Fruit fly (Drosophila melanogaster) whole organism, embryonic: Measurements from ENCODE around the gene HDAC6.
A peak's percentile ranks its signal among the peaks of the same experiment; 100 is the strongest.

Experiments
- Ada2b ChIP-seq: fragments of 200-800 bp; sonication (Bioruptor generic); IDR thresholded peaks from 2 replicates; pipeline ENCODE4 v1.3.6; 2022; ENCODE audit warnings: missing biosample characterization, missing genetic modification characterization
- Adf1 ChIP-seq: fragments of 200-800 bp; sonication (Bioruptor generic); IDR thresholded peaks from 2 replicates; pipeline ENCODE4 v1.3.6; 2022; ENCODE audit warnings: missing biosample characterization, missing genetic modification characterization
- Antp ChIP-seq: fragments of 200-800 bp; sonication (Bioruptor generic); optimal IDR thresholded peaks from 3 replicates; lab custom pipeline; 2016; ENCODE audit warnings: missing biosample characterization, missing genetic modification characterization
- Bgb ChIP-seq: fragments of 200-800 bp; sonication (Bioruptor generic); IDR thresholded peaks from 2 replicates; pipeline ENCODE4 v1.3.6; 2022; ENCODE audit warnings: missing biosample characterization, missing genetic modification characterization; ENCODE audit not compliant: partially characterized antibody
- C15 ChIP-seq: fragments of 200-800 bp; sonication (Bioruptor generic); IDR thresholded peaks from 3 replicates; pipeline ENCODE4 v1.3.6; 2022; ENCODE audit warnings: missing biosample characterization, missing genetic modification characterization
- CG11456 ChIP-seq: fragments of 200-800 bp; sonication (Bioruptor generic); IDR thresholded peaks from 3 replicates; pipeline ENCODE4 v1.3.6; 2022; ENCODE audit warnings: missing biosample characterization, missing genetic modification characterization
- CG11560 ChIP-seq: fragments of 200-800 bp; sonication (Bioruptor generic); IDR thresholded peaks from 3 replicates; pipeline ENCODE4 v1.3.6; 2022; ENCODE audit warnings: missing biosample characterization, missing genetic modification characterization
- CG12071 ChIP-seq: fragments of 200-800 bp; sonication (Bioruptor generic); optimal IDR thresholded peaks from 3 replicates; lab custom pipeline; 2018; ENCODE audit warnings: missing biosample characterization, mild to moderate bottlenecking, missing genetic modification characterization
- CG12155 ChIP-seq: fragments of 200-800 bp; sonication (Bioruptor generic); optimal IDR thresholded peaks from 3 replicates; lab custom pipeline; 2016; ENCODE audit warnings: missing biosample characterization, missing genetic modification characterization
- CG12744 ChIP-seq: fragments of 200-800 bp; sonication (Bioruptor generic); optimal IDR thresholded peaks from 2 replicates; lab custom pipeline; 2016; ENCODE audit warnings: missing biosample characterization, missing genetic modification characterization
- CG14965 ChIP-seq: fragments of 200-800 bp; sonication (Bioruptor generic); optimal IDR thresholded peaks from 2 replicates; lab custom pipeline; 2016; ENCODE audit warnings: missing biosample characterization, missing genetic modification characterization, borderline replicate concordance
- CG15073 ChIP-seq: fragments of 200-800 bp; sonication (Bioruptor generic); optimal IDR thresholded peaks from 2 replicates; lab custom pipeline; 2016; ENCODE audit warnings: missing biosample characterization, missing genetic modification characterization
- CG15514 ChIP-seq: fragments of 200-800 bp; sonication (Bioruptor generic); optimal IDR thresholded peaks from 3 replicates; lab custom pipeline; 2017; ENCODE audit warnings: missing biosample characterization, missing genetic modification characterization, mild to moderate bottlenecking, moderate library complexity, missing genetic modification reagents
- CG1832 ChIP-seq: fragments of 200-800 bp; sonication (Bioruptor generic); optimal IDR thresholded peaks from 2 replicates; lab custom pipeline; 2017; ENCODE audit warnings: missing biosample characterization, mild to moderate bottlenecking, missing genetic modification characterization, inconsistent platforms
- CG2712 ChIP-seq: fragments of 200-800 bp; optimal IDR thresholded peaks from 3 replicates; lab custom pipeline; 2019; ENCODE audit warnings: missing biosample characterization, mild to moderate bottlenecking, missing genetic modification characterization, moderate library complexity
- CG4404 ChIP-seq: fragments of 200-800 bp; sonication (Bioruptor generic); IDR thresholded peaks from 2 replicates; pipeline ENCODE4 v1.3.6; 2022; ENCODE audit warnings: missing biosample characterization, missing genetic modification characterization
- CG6654 ChIP-seq: fragments of 200-800 bp; sonication (Bioruptor generic); optimal IDR thresholded peaks from 2 replicates; lab custom pipeline; 2017; ENCODE audit warnings: missing biosample characterization, mild to moderate bottlenecking, missing genetic modification characterization
- CG8388 ChIP-seq: fragments of 200-800 bp; sonication (Bioruptor generic); optimal IDR thresholded peaks from 2 replicates; lab custom pipeline; 2019; ENCODE audit warnings: missing biosample characterization, mild to moderate bottlenecking, missing genetic modification characterization, moderate library complexity
- Dip2 ChIP-seq: fragments of 200-800 bp; sonication (Bioruptor generic); IDR thresholded peaks from 2 replicates; pipeline ENCODE4 v1.3.6; 2022; ENCODE audit warnings: missing biosample characterization, missing genetic modification characterization
- Dref ChIP-seq: fragments of 200-800 bp; sonication (Bioruptor generic); IDR thresholded peaks from 2 replicates; pipeline ENCODE4 v1.3.6; 2022; ENCODE audit warnings: missing biosample characterization, missing genetic modification characterization
- HLH4C ChIP-seq: fragments of 200-800 bp; sonication (Bioruptor generic); IDR thresholded peaks from 3 replicates; pipeline ENCODE4 v1.3.6; 2022; ENCODE audit warnings: missing biosample characterization, missing genetic modification characterization; ENCODE audit not compliant: partially characterized antibody
- Hr3 ChIP-seq: fragments of 200-800 bp; sonication (Bioruptor generic); optimal IDR thresholded peaks from 3 replicates; lab custom pipeline; 2016; ENCODE audit warnings: missing biosample characterization, missing genetic modification characterization
- Hsf ChIP-seq: fragments of 200-800 bp; sonication (Bioruptor generic); optimal IDR thresholded peaks from 3 replicates; lab custom pipeline; 2016; ENCODE audit warnings: missing biosample characterization, missing genetic modification characterization
- Meics ChIP-seq: fragments of 200-800 bp; sonication (Bioruptor generic); optimal IDR thresholded peaks from 2 replicates; lab custom pipeline; 2017; ENCODE audit warnings: missing biosample characterization, mild to moderate bottlenecking, missing genetic modification characterization
- Mrtf ChIP-seq: fragments of 200-800 bp; sonication (Bioruptor generic); IDR thresholded peaks from 3 replicates; pipeline ENCODE4 v1.3.6; 2022; ENCODE audit warnings: missing biosample characterization, missing genetic modification characterization
- Oli ChIP-seq: fragments of 200-800 bp; sonication (Bioruptor generic); optimal IDR thresholded peaks from 2 replicates; lab custom pipeline; 2018; ENCODE audit warnings: missing biosample characterization, mild to moderate bottlenecking, missing genetic modification characterization, moderate library complexity
- Optix ChIP-seq: fragments of 200-800 bp; sonication (Bioruptor generic); IDR thresholded peaks from 3 replicates; pipeline ENCODE4 v1.3.6; 2022; ENCODE audit warnings: missing biosample characterization, missing genetic modification characterization
- Trl ChIP-seq, 3 experiments: fragments of >200 bp in 2 of 3; fragments of 200-800 bp in 1 of 3; sonication (Bioruptor generic) in 1 of 3; optimal IDR thresholded peaks; 2 replicates in 1 of 3; 3 replicates in 2 of 3; lab custom pipeline; 2016 to 2017; ENCODE audit warnings: missing biosample characterization in 1 of 3, missing genetic modification characterization in 1 of 3
- ap ChIP-seq: fragments of 200-800 bp; sonication (Bioruptor generic); IDR thresholded peaks from 2 replicates; pipeline ENCODE4 v1.3.6; 2022; ENCODE audit warnings: missing biosample characterization, missing genetic modification characterization
- dimm ChIP-seq: fragments of 200-800 bp; sonication (Bioruptor generic); IDR thresholded peaks from 2 replicates; pipeline ENCODE4 v1.3.6; 2022; ENCODE audit warnings: missing biosample characterization, missing genetic modification characterization
- disco-r ChIP-seq: fragments of 200-800 bp; sonication (Bioruptor generic); optimal IDR thresholded peaks from 2 replicates; lab custom pipeline; 2016; ENCODE audit warnings: missing biosample characterization, missing genetic modification characterization
- dmrt11E ChIP-seq: fragments of 200-800 bp; sonication (Bioruptor generic); optimal IDR thresholded peaks from 3 replicates; lab custom pipeline; 2018; ENCODE audit warnings: missing biosample characterization, mild to moderate bottlenecking, missing genetic modification characterization, moderate library complexity
- emc ChIP-seq: fragments of 200-800 bp; sonication (Bioruptor generic); optimal IDR thresholded peaks from 2 replicates; lab custom pipeline; 2016; ENCODE audit warnings: missing biosample characterization, missing genetic modification characterization
- fu2 ChIP-seq: fragments of 200-800 bp; sonication (Bioruptor generic); optimal IDR thresholded peaks from 2 replicates; lab custom pipeline; 2016; ENCODE audit warnings: missing biosample characterization, missing genetic modification characterization
- grn ChIP-seq: fragments of 200-800 bp; sonication (Bioruptor generic); optimal IDR thresholded peaks from 3 replicates; lab custom pipeline; 2017; ENCODE audit warnings: missing biosample characterization, missing genetic modification characterization
- gro ChIP-seq: fragments of 200-800 bp; sonication (Bioruptor generic); optimal IDR thresholded peaks from 2 replicates; lab custom pipeline; 2016; ENCODE audit warnings: missing biosample characterization, missing genetic modification characterization
- ind ChIP-seq: fragments of 200-800 bp; sonication (Bioruptor generic); optimal IDR thresholded peaks from 3 replicates; lab custom pipeline; 2016; ENCODE audit warnings: missing biosample characterization, missing genetic modification characterization
- maf-S ChIP-seq: fragments of 200-800 bp; sonication (Bioruptor generic); optimal IDR thresholded peaks from 2 replicates; lab custom pipeline; 2016; ENCODE audit warnings: missing biosample characterization, missing genetic modification characterization
- nom ChIP-seq: fragments of 200-800 bp; sonication (Bioruptor generic); optimal IDR thresholded peaks from 2 replicates; lab custom pipeline; 2017; ENCODE audit warnings: missing biosample characterization, missing genetic modification characterization, mild to moderate bottlenecking, moderate library complexity, missing genetic modification reagents
- pho ChIP-seq: fragments of 200-800 bp; sonication (Bioruptor generic); optimal IDR thresholded peaks from 2 replicates; lab custom pipeline; 2016; ENCODE audit warnings: missing biosample characterization, missing genetic modification characterization
- repo ChIP-seq: fragments of 200-800 bp; sonication (Bioruptor generic); optimal IDR thresholded peaks from 2 replicates; lab custom pipeline; 2016; ENCODE audit warnings: missing biosample characterization, missing genetic modification characterization
- scrt ChIP-seq: fragments of 200-800 bp; sonication (Bioruptor generic); optimal IDR thresholded peaks from 2 replicates; lab custom pipeline; 2018; ENCODE audit warnings: missing biosample characterization, mild to moderate bottlenecking, missing genetic modification characterization, moderate library complexity
- sqz ChIP-seq: fragments of 200-800 bp; sonication (Bioruptor generic); optimal IDR thresholded peaks from 3 replicates; lab custom pipeline; 2018; ENCODE audit warnings: missing biosample characterization, mild to moderate bottlenecking, missing genetic modification characterization
- ssp ChIP-seq: fragments of 200-800 bp; sonication (Bioruptor generic); IDR thresholded peaks from 2 replicates; pipeline ENCODE4 v1.3.6; 2022; ENCODE audit warnings: missing biosample characterization, missing genetic modification characterization
- tap ChIP-seq: fragments of 200-800 bp; optimal IDR thresholded peaks from 3 replicates; lab custom pipeline; 2019; ENCODE audit warnings: missing biosample characterization, mild to moderate bottlenecking, missing genetic modification characterization, moderate library complexity
- tll ChIP-seq, 2 experiments: fragments of 200-800 bp in 1 of 2; fragments of >200 bp in 1 of 2; sonication (Bioruptor generic) in 1 of 2; optimal IDR thresholded peaks; 2 replicates each; lab custom pipeline; 2017 to 2019; ENCODE audit warnings: missing biosample characterization in 2 of 2, missing genetic modification characterization in 2 of 2, mild to moderate bottlenecking in 1 of 2, moderate library complexity in 1 of 2
- ttk ChIP-seq: fragments of 200-800 bp; sonication (Bioruptor generic); IDR thresholded peaks from 2 replicates; pipeline ENCODE4 v2.1.2; 2022; ENCODE audit warnings: missing biosample characterization, missing genetic modification characterization
- twi ChIP-seq: fragments of 200-800 bp; optimal IDR thresholded peaks from 2 replicates; lab custom pipeline; 2019; ENCODE audit warnings: missing biosample characterization, mild to moderate bottlenecking, missing genetic modification characterization, moderate library complexity
- unc-4 ChIP-seq: fragments of 200-800 bp; sonication (Bioruptor generic); IDR thresholded peaks from 2 replicates; pipeline ENCODE4 v1.3.6; 2022; ENCODE audit warnings: missing biosample characterization, missing genetic modification characterization; ENCODE audit not compliant: partially characterized antibody

Gene HDAC6

dm6 chrX:15385176-15386056, 52.3 kb downstream of the HDAC6 start, which contains the start of gene CG9164 (continued):
- no peak for TF ChIP-seq grn (GFP tag; lab: Kevin White, UChicago)
- TF ChIP-seq CG12155 (GFP tag; lab: Kevin White, UChicago), result no peak
- no peak for TF ChIP-seq ttk
- peak; percentile 4 for TF ChIP-seq CG15514 (GFP tag; lab: Kevin White, UChicago)
- no peak for TF ChIP-seq CG2712 (tag; lab: Kevin White, UChicago)
- no peak for TF ChIP-seq CG14965 (GFP tag; lab: Kevin White, UChicago)
- no peak for TF ChIP-seq C15 (GFP tag; lab: Robert Waterston, UW)
- TF ChIP-seq sqz, result peak; percentile 1
- no peak for TF ChIP-seq dimm (GFP tag; lab: Robert Waterston, UW)
- no peak for TF ChIP-seq ind (GFP tag; lab: Kevin White, UChicago)
- no peak for TF ChIP-seq ssp (GFP tag; lab: Robert Waterston, UW)
- no peak for TF ChIP-seq CG8388
- no peak for TF ChIP-seq CG11456 (GFP tag; lab: Robert Waterston, UW)
- no peak for TF ChIP-seq maf-S (GFP tag; lab: Kevin White, UChicago)
- no peak for TF ChIP-seq emc (GFP tag; lab: Kevin White, UChicago)
- no peak for TF ChIP-seq tll (GFP tag; optimal IDR thresholded peaks at IDR 0.05; lab: Kevin White, UChicago)
- TF ChIP-seq Dref (GFP tag; lab: Robert Waterston, UW), result 0 out of 2 replicates have a peak, but pooled peaks have one; percentile 11
- TF ChIP-seq HLH4C (GFP tag; lab: Robert Waterston, UW), result no peak
- no peak for TF ChIP-seq Antp
- no peak for TF ChIP-seq Meics
- TF ChIP-seq Hsf, result no peak
- no peak for TF ChIP-seq CG6654 (GFP tag; lab: Kevin White, UChicago)
- no peak for TF ChIP-seq Mrtf (GFP tag; lab: Robert Waterston, UW)
- TF ChIP-seq tap (tag; lab: Kevin White, UChicago), result no peak
- TF ChIP-seq CG1832, result no peak
- TF ChIP-seq pho (GFP tag; lab: Kevin White, UChicago), result no peak
- TF ChIP-seq Hr3, result no peak
- no peak for TF ChIP-seq nom (GFP tag; lab: Kevin White, UChicago)
- peak; percentile 70 for TF ChIP-seq Bgb (GFP tag; lab: Robert Waterston, UW)
- no peak for TF ChIP-seq scrt (GFP tag; lab: Kevin White, UChicago)
- TF ChIP-seq Oli, result no peak
- no peak for TF ChIP-seq fu2 (GFP tag; lab: Kevin White, UChicago)
- TF ChIP-seq repo, result no peak
- TF ChIP-seq gro (GFP tag; lab: Kevin White, UChicago), result no peak
- TF ChIP-seq unc-4 (GFP tag; lab: Robert Waterston, UW), result no peak
- TF ChIP-seq Dip2, result no peak
- TF ChIP-seq Trl (optimal IDR thresholded peaks at IDR 0.05; lab: Kevin White, UChicago), result no peak
- no peak for TF ChIP-seq Trl (GFP tag; optimal IDR thresholded peaks at IDR 0.05; lab: Kevin White, UChicago)
- TF ChIP-seq twi (tag; lab: Kevin White, UChicago), result no peak
- no peak for TF ChIP-seq CG11560 (tag; lab: Robert Waterston, UW)
- TF ChIP-seq Adf1, result peak; percentile 77
- TF ChIP-seq disco-r, result no peak
- TF ChIP-seq dmrt11E, result no peak
- no peak for TF ChIP-seq CG12071 (GFP tag; lab: Kevin White, UChicago)
- TF ChIP-seq CG12744 (GFP tag; lab: Kevin White, UChicago), result no peak
- no peak for TF ChIP-seq CG4404 (GFP tag; lab: Robert Waterston, UW)
- TF ChIP-seq ap, result no peak
- no peak for TF ChIP-seq Ada2b
- TF ChIP-seq Optix, result no peak
- TF ChIP-seq CG15073 (GFP tag; lab: Kevin White, UChicago), result no peak
